Worm (Caenorhabditis elegans): Measurements from ENCODE around the gene F08B12.4.
A peak's percentile ranks its signal among the peaks of the same experiment; 100 is the strongest.

Gene F08B12.4

ce11 chrX:11379135-11379781, 28.3 kb downstream of the F08B12.4 start:
- 0 out of 2 replicates have a peak, but pooled peaks have one; percentile 29 for TF ChIP-seq lim-7 (GFP tag; IDR thresholded peaks at IDR 0.05)
- TF ChIP-seq tra-1 (GFP tag; IDR thresholded peaks at IDR 0.05), result peak; percentile 36; the same call in 1 of the 2 replicates
- TF ChIP-seq hlh-11 (tag; optimal IDR thresholded peaks at IDR 0.05), result peak; percentile 64
- peak; percentile 37; the same call in 1 of the 2 replicates for TF ChIP-seq ctbp-1 (GFP tag; IDR thresholded peaks at IDR 0.05)
- TF ChIP-seq set-16 (GFP tag; IDR thresholded peaks at IDR 0.05), result peak; percentile 18; the same call in 1 of the 2 replicates
- peak; percentile 38 for TF ChIP-seq fkh-10 (GFP tag; optimal IDR thresholded peaks at IDR 0.05)
- peak in 1 of 2 experiments; percentile 89 for TF ChIP-seq unc-62 (GFP tag; optimal IDR thresholded peaks at IDR 0.05 in 1 of 2)
- TF ChIP-seq unc-62 (tag; optimal IDR thresholded peaks at IDR 0.05), result no peak
- TF ChIP-seq nhr-41 (GFP tag; IDR thresholded peaks at IDR 0.05), result no peak
- peak; percentile 4 for TF ChIP-seq ces-1 (GFP tag; optimal IDR thresholded peaks at IDR 0.05)
- peak in 1 of 2 experiments; percentile 68 for TF ChIP-seq daf-16 (GFP tag; optimal IDR thresholded peaks at IDR 0.05)
- no peak for TF ChIP-seq daf-16 (tag; optimal IDR thresholded peaks at IDR 0.05)
- TF ChIP-seq nhr-42 (GFP tag; IDR thresholded peaks at IDR 0.05), result no peak

ce11 chrX:11377370-11377769, 30.2 kb downstream of the F08B12.4 start, which contains the start of gene tni-1:
TSS of gene tni-1 (minus strand) at chrX:11377470.
- no peak for TF ChIP-seq nhr-28 (tag; optimal IDR thresholded peaks at IDR 0.05)
- TF ChIP-seq unc-62 (GFP tag; optimal IDR thresholded peaks at IDR 0.05 in 1 of 2), result peak in 1 of 2 experiments; percentile 19
- TF ChIP-seq unc-62 (tag; optimal IDR thresholded peaks at IDR 0.05), result no peak

- TF ChIP-seq Y75B8A.6 (GFP tag; IDR thresholded peaks at IDR 0.05) (no peak), hlh-30 (tag; optimal IDR thresholded peaks at IDR 0.05; ENCODE audit: insufficient read depth) (no peak), attf-4 (tag; optimal IDR thresholded peaks at IDR 0.05) (no peak), ceh-82 (tag; optimal IDR thresholded peaks at IDR 0.05) (no peak), zag-1 (tag; optimal IDR thresholded peaks at IDR 0.05) (no peak), daf-19 (GFP tag; conservative IDR thresholded peaks at IDR 0.05) (no peak), jun-1 (tag; optimal IDR thresholded peaks at IDR 0.05) (no peak), saeg-2 (GFP tag; IDR thresholded peaks at IDR 0.05) (no peak), arid-1 (GFP tag; conservative IDR thresholded peaks at IDR 0.05) (no peak), unc-39 (tag; optimal IDR thresholded peaks at IDR 0.05) (no peak), nhr-42 (GFP tag; IDR thresholded peaks at IDR 0.05) (no peak), ctbp-1 (GFP tag; IDR thresholded peaks at IDR 0.05) (no peak), madf-9 (GFP tag; conservative IDR thresholded peaks at IDR 0.05) (no peak), madf-5 (GFP tag; IDR thresholded peaks at IDR 0.05) (no peak), ceh-20 (GFP tag; IDR thresholded peaks at IDR 0.05) (no peak), nhr-28 (tag; optimal IDR thresholded peaks at IDR 0.05) (no peak), nhr-102 (tag; optimal IDR thresholded peaks at IDR 0.05) (no peak), nhr-48 (tag; optimal IDR thresholded peaks at IDR 0.05) (no peak)
These were observed 32.0 kb downstream of the F08B12.4 start, which contains the start of gene F42E11.3 for ce11 chrX:11375509-11375908. TSS of gene F42E11.3 (minus strand) at chrX:11375609.

- TF ChIP-seq nhr-48 (tag; optimal IDR thresholded peaks at IDR 0.05) (no peak), hmg-1.1 (GFP tag; IDR thresholded peaks at IDR 0.05) (no peak), dmd-6 (GFP tag; IDR thresholded peaks at IDR 0.05) (peak; percentile 63; the same call in 1 of the 2 replicates), lsy-2 (tag; optimal IDR thresholded peaks at IDR 0.05) (no peak), nhr-10 (tag; optimal IDR thresholded peaks at IDR 0.05) (no peak)
These were observed 37.4 kb downstream of the F08B12.4 start for ce11 chrX:11370090-11370489.

- TF ChIP-seq hmg-1.1 (GFP tag; IDR thresholded peaks at IDR 0.05) (0 out of 2 replicates have a peak, but pooled peaks have one; percentile 13), daf-16 (GFP tag; optimal IDR thresholded peaks at IDR 0.05) (peak in 1 of 2 experiments; percentile 87), daf-16 (tag; optimal IDR thresholded peaks at IDR 0.05) (no peak), T20F7.1 (GFP tag; optimal IDR thresholded peaks at IDR 0.05) (no peak)
These were observed 38.7 kb downstream of the F08B12.4 start for ce11 chrX:11368845-11369244.

Measured in whole organism, L4 larva.